Worm (Caenorhabditis elegans) whole organism, L4 larva: Measurements from ENCODE around the gene ugt-2.

Experiments used
- F10B5.3 ChIP-seq: sonication (generic microtip); optimal IDR thresholded peaks from 2 replicates; lab custom pipeline; 2016; ENCODE audit warnings: mild to moderate bottlenecking, missing genetic modification characterization, missing compliant biosample characterization
- F44E2.7 ChIP-seq: fragments of 200-800 bp; sonication (Bioruptor generic); IDR thresholded peaks from 2 replicates; pipeline ENCODE4 v2.1.2; 2022; ENCODE audit warnings: missing genetic modification characterization, missing compliant biosample characterization
- F49E8.2 ChIP-seq: sonication (generic microtip); optimal IDR thresholded peaks from 2 replicates; lab custom pipeline; 2016; ENCODE audit warnings: missing compliant biosample characterization, mild to moderate bottlenecking, missing genetic modification characterization, borderline replicate concordance
- R02D3.7 ChIP-seq: fragments of 150-350 bp; sonication (generic microtip); optimal IDR thresholded peaks from 3 replicates; lab custom pipeline; 2014; ENCODE audit warnings: missing biosample characterization, missing genetic modification characterization
- T26A8.4 ChIP-seq: fragments of 200-800 bp; sonication (Bioruptor generic); IDR thresholded peaks from 2 replicates; pipeline ENCODE4 v1.3.6; 2022; ENCODE audit warnings: missing genetic modification characterization, missing compliant biosample characterization
- Y75B8A.6 ChIP-seq: fragments of 200-800 bp; sonication (Bioruptor generic); IDR thresholded peaks from 2 replicates; pipeline ENCODE4 v1.3.6; 2022; ENCODE audit warnings: missing genetic modification reagents, missing genetic modification characterization, missing compliant biosample characterization
- ZK337.2 ChIP-seq: fragments of 200-800 bp; sonication (Bioruptor generic); IDR thresholded peaks from 2 replicates; pipeline ENCODE4 v1.3.6; 2022; ENCODE audit warnings: missing genetic modification reagents, missing genetic modification characterization, missing compliant biosample characterization
- ZK546.5 ChIP-seq, 2 experiments: sonication (generic microtip); optimal IDR thresholded peaks; 2 replicates each; lab custom pipeline; 2017; ENCODE audit warnings: missing biosample characterization in 2 of 2, missing genetic modification characterization in 2 of 2
- ama-1 ChIP-seq: fragments of 150-350 bp; optimal IDR thresholded peaks from 2 replicates; lab custom pipeline; 2014; ENCODE audit warnings: inconsistent platforms, mixed read lengths
- ceh-28 ChIP-seq: fragments of 150-350 bp; optimal IDR thresholded peaks from 2 replicates; lab custom pipeline; 2014; ENCODE audit warnings: missing biosample characterization, missing genetic modification reagents, missing genetic modification characterization
- ceh-32 ChIP-seq: sonication (generic microtip); optimal IDR thresholded peaks from 2 replicates; lab custom pipeline; 2016; ENCODE audit warnings: mild to moderate bottlenecking, missing genetic modification characterization, missing compliant biosample characterization; ENCODE audit not compliant: poor library complexity
- ceh-62 ChIP-seq: sonication (generic microtip); optimal IDR thresholded peaks from 2 replicates; lab custom pipeline; 2017; ENCODE audit warnings: missing biosample characterization, missing genetic modification characterization
- ces-1 ChIP-seq: fragments of 150-350 bp; sonication (generic microtip); optimal IDR thresholded peaks from 4 replicates; lab custom pipeline; 2014; ENCODE audit warnings: missing biosample characterization, missing genetic modification reagents, missing genetic modification characterization
- ctbp-1 ChIP-seq: fragments of 200-800 bp; sonication (Bioruptor generic); IDR thresholded peaks from 2 replicates; pipeline ENCODE4 v1.3.6; 2022; ENCODE audit warnings: missing genetic modification reagents, missing genetic modification characterization, missing compliant biosample characterization
- daf-12 ChIP-seq: fragments of 150-350 bp; optimal IDR thresholded peaks from 2 replicates; lab custom pipeline; 2014; ENCODE audit warnings: missing biosample characterization, missing genetic modification reagents, missing genetic modification characterization
- daf-16 ChIP-seq, 3 experiments: sonication (generic microtip); optimal IDR thresholded peaks; 2 replicates each; lab custom pipeline; 2016 to 2017; ENCODE audit warnings: missing genetic modification characterization in 3 of 3, missing genetic modification reagents in 3 of 3, mild to moderate bottlenecking in 2 of 3, missing compliant biosample characterization in 2 of 3, missing biosample characterization in 1 of 3, moderate library complexity in 1 of 3
- dpl-1 ChIP-seq: fragments of 150-350 bp; optimal IDR thresholded peaks from 2 replicates; lab custom pipeline; 2014; ENCODE audit warnings: missing biosample characterization, missing genetic modification reagents, missing genetic modification characterization
- duxl-1 ChIP-seq: sonication (generic microtip); optimal IDR thresholded peaks from 2 replicates; lab custom pipeline; 2016; ENCODE audit warnings: mild to moderate bottlenecking, missing genetic modification characterization, moderate library complexity, missing compliant biosample characterization; ENCODE audit not compliant: poor library complexity
- egl-27 ChIP-seq: sonication (generic microtip); optimal IDR thresholded peaks from 3 replicates; lab custom pipeline; 2017; ENCODE audit warnings: missing biosample characterization, missing genetic modification reagents, missing genetic modification characterization
- egl-43 ChIP-seq: fragments of 200-800 bp; sonication (Bioruptor generic); IDR thresholded peaks from 2 replicates; pipeline ENCODE4 v1.3.6; 2022; ENCODE audit warnings: missing genetic modification reagents, missing genetic modification characterization, missing compliant biosample characterization
- fkh-10 ChIP-seq: fragments of 150-350 bp; optimal IDR thresholded peaks from 2 replicates; lab custom pipeline; 2014; ENCODE audit warnings: missing biosample characterization, missing genetic modification reagents, missing genetic modification characterization
- gei-8 ChIP-seq: fragments of 200-800 bp; sonication (Bioruptor generic); optimal IDR thresholded peaks from 2 replicates; lab custom pipeline; 2018; ENCODE audit warnings: mild to moderate bottlenecking, missing genetic modification characterization, missing compliant biosample characterization
- hlh-30 ChIP-seq: sonication (generic microtip); optimal IDR thresholded peaks from 2 replicates; lab custom pipeline; 2017; ENCODE audit warnings: antibody characterized with exemption, mild to moderate bottlenecking, missing genetic modification characterization, missing compliant biosample characterization; ENCODE audit not compliant: insufficient read depth
- hmg-1.1 ChIP-seq: fragments of 200-800 bp; sonication (Bioruptor generic); IDR thresholded peaks from 2 replicates; pipeline ENCODE4 v1.3.6; 2022; ENCODE audit warnings: missing genetic modification reagents, missing genetic modification characterization, missing compliant biosample characterization
- jun-1 ChIP-seq: fragments of 150-350 bp; optimal IDR thresholded peaks from 2 replicates; lab custom pipeline; 2014; ENCODE audit warnings: missing biosample characterization, missing genetic modification reagents, missing genetic modification characterization
- lim-7 ChIP-seq: fragments of 200-800 bp; sonication (Bioruptor generic); IDR thresholded peaks from 2 replicates; pipeline ENCODE4 v1.3.6; 2022; ENCODE audit warnings: missing genetic modification characterization, missing compliant biosample characterization
- lin-13 ChIP-seq: fragments of 150-350 bp; optimal IDR thresholded peaks from 2 replicates; lab custom pipeline; 2014; ENCODE audit warnings: missing biosample characterization, missing genetic modification reagents, missing genetic modification characterization
- lin-38 ChIP-seq: fragments of 200-800 bp; sonication (Bioruptor generic); IDR thresholded peaks from 2 replicates; pipeline ENCODE4 v1.3.6; 2022; ENCODE audit warnings: missing genetic modification reagents, missing genetic modification characterization, missing compliant biosample characterization
- lir-3 ChIP-seq: sonication (generic microtip); optimal IDR thresholded peaks from 2 replicates; lab custom pipeline; 2016; ENCODE audit warnings: mild to moderate bottlenecking, missing genetic modification characterization, missing compliant biosample characterization
- mes-2 ChIP-seq: sonication (generic microtip); optimal IDR thresholded peaks from 2 replicates; lab custom pipeline; 2016; ENCODE audit warnings: missing genotype, mild to moderate bottlenecking, missing genetic modification characterization, missing compliant biosample characterization; ENCODE audit not compliant: poor library complexity, severe bottlenecking
- mxl-3 ChIP-seq: fragments of 200-800 bp; sonication (Bioruptor generic); optimal IDR thresholded peaks from 2 replicates; lab custom pipeline; 2018; ENCODE audit warnings: mild to moderate bottlenecking, missing genetic modification characterization, missing compliant biosample characterization
- nhr-10 ChIP-seq: fragments of 150-350 bp; optimal IDR thresholded peaks from 2 replicates; lab custom pipeline; 2014; ENCODE audit warnings: missing biosample characterization, missing genetic modification characterization
- nhr-25 ChIP-seq: sonication (generic microtip); optimal IDR thresholded peaks from 2 replicates; lab custom pipeline; 2017; ENCODE audit warnings: missing genetic modification characterization, mild to moderate bottlenecking, missing compliant biosample characterization, antibody characterized with exemption, moderate library complexity, borderline replicate concordance; ENCODE audit not compliant: insufficient read depth
- nhr-42 ChIP-seq: fragments of 200-800 bp; sonication (Bioruptor generic); IDR thresholded peaks from 2 replicates; pipeline ENCODE4 v1.3.6; 2022; ENCODE audit warnings: missing genetic modification characterization, missing compliant biosample characterization
- nhr-48 ChIP-seq: sonication (generic microtip); optimal IDR thresholded peaks from 2 replicates; lab custom pipeline; 2016; ENCODE audit warnings: mild to moderate bottlenecking, missing genetic modification characterization, missing compliant biosample characterization
- nhr-6 ChIP-seq: fragments of 150-350 bp; optimal IDR thresholded peaks from 2 replicates; lab custom pipeline; 2014; ENCODE audit warnings: missing biosample characterization, missing genetic modification characterization
- php-3 ChIP-seq: fragments of 200-800 bp; sonication (Bioruptor generic); IDR thresholded peaks from 2 replicates; pipeline ENCODE4 v1.3.6; 2022; ENCODE audit warnings: missing genetic modification reagents, missing genetic modification characterization, missing compliant biosample characterization
- pqm-1 ChIP-seq: sonication (generic microtip); optimal IDR thresholded peaks from 2 replicates; lab custom pipeline; 2017; ENCODE audit warnings: missing biosample characterization, missing genetic modification characterization
- rbr-2 ChIP-seq: sonication (generic microtip); optimal IDR thresholded peaks from 2 replicates; lab custom pipeline; 2016; ENCODE audit warnings: missing genotype, missing genetic modification characterization, missing compliant biosample characterization
- saeg-2 ChIP-seq: fragments of 200-800 bp; sonication (Bioruptor generic); IDR thresholded peaks from 2 replicates; pipeline ENCODE4 v1.3.6; 2022; ENCODE audit warnings: missing genetic modification reagents, missing genetic modification characterization, missing compliant biosample characterization
- set-16 ChIP-seq: fragments of 200-800 bp; sonication (Bioruptor generic); IDR thresholded peaks from 2 replicates; pipeline ENCODE4 v1.3.6; 2022; ENCODE audit warnings: missing genetic modification reagents, missing genetic modification characterization, missing compliant biosample characterization
- skn-1 ChIP-seq: fragments of 150-350 bp; optimal IDR thresholded peaks from 2 replicates; lab custom pipeline; 2014; ENCODE audit warnings: missing biosample characterization, missing genetic modification characterization
- snpc-1.2 ChIP-seq: fragments of 200-800 bp; sonication (Bioruptor generic); IDR thresholded peaks from 2 replicates; pipeline ENCODE4 v1.3.6; 2022; ENCODE audit warnings: missing genetic modification reagents, missing genetic modification characterization, missing compliant biosample characterization
- snpc-4 ChIP-seq: fragments of 150-350 bp; optimal IDR thresholded peaks from 2 replicates; lab custom pipeline; 2014; ENCODE audit warnings: missing biosample characterization, missing genetic modification characterization
- unc-130 ChIP-seq: sonication (generic microtip); optimal IDR thresholded peaks from 2 replicates; lab custom pipeline; 2016; ENCODE audit warnings: missing genetic modification reagents, missing genetic modification characterization, missing compliant biosample characterization
- unc-39 ChIP-seq: sonication (generic microtip); optimal IDR thresholded peaks from 2 replicates; lab custom pipeline; 2017; ENCODE audit warnings: missing biosample characterization, missing genetic modification characterization
- vab-7 ChIP-seq: fragments of 200-800 bp; sonication (Bioruptor generic); IDR thresholded peaks from 2 replicates; pipeline ENCODE4 v1.3.6; 2022; ENCODE audit warnings: missing genetic modification reagents, missing genetic modification characterization, missing compliant biosample characterization
- zfp-2 ChIP-seq: sonication (generic microtip); optimal IDR thresholded peaks from 2 replicates; lab custom pipeline; 2016; ENCODE audit warnings: mild to moderate bottlenecking, missing genetic modification characterization, missing compliant biosample characterization
- zfp-3 ChIP-seq: fragments of 200-800 bp; sonication (Bioruptor generic); conservative IDR thresholded peaks from 2 replicates; pipeline ENCODE4 v1.3.6; 2022; ENCODE audit warnings: missing genetic modification reagents, missing genetic modification characterization, missing compliant biosample characterization
- ztf-11 ChIP-seq: fragments of 150-350 bp; optimal IDR thresholded peaks from 2 replicates; lab custom pipeline; 2014; ENCODE audit warnings: missing biosample characterization, missing genetic modification characterization
- ztf-7 ChIP-seq: fragments of 150-350 bp; optimal IDR thresholded peaks from 2 replicates; lab custom pipeline; 2014; ENCODE audit warnings: missing biosample characterization, missing genetic modification characterization

Gene ugt-2

DNA sequence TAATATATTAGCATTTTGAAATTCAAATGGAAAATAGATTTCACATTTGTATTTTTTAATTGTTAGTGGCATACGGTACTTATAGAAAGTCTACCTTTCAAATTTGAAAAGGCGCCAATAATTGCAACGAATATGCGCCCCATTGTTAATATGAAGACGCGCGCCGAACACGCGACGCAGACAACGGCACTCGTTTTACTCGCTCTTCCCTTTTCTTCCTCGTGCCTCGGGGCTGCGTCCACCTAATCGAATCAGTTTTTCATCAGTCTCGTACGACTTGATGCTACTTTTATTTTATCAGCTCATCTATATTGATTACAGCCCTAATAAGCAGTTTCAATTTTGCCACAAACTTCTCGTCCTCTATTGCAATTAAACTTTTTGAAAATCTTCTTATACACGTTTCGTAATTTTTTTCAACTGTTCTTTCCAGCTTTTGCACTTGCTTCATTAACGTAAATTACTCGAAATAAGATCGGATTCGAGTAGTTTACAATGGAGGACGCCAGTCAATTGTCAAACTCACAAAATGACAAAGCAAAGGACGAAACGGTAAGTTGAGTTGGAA lies 36.7 kb upstream of the ugt-2 start, which contains the start of gene cash-1 (continued):
- TF ChIP-seq unc-39 (tag; lab: Kevin White, UChicago) (no peak), Y75B8A.6 (GFP tag; lab: Robert Waterston, UW) (no peak), lin-38 (peak; percentile 89), F10B5.3 (tag; lab: Kevin White, UChicago) (no peak), php-3 (GFP tag; lab: Robert Waterston, UW) (no peak), nhr-25 (tag; lab: Kevin White, UChicago) (peak; percentile 25), snpc-1.2 (GFP tag; lab: Robert Waterston, UW) (no peak), ceh-28 (no peak), lim-7 (GFP tag; lab: Robert Waterston, UW) (no peak), nhr-48 (tag; lab: Kevin White, UChicago) (no peak), fkh-10 (GFP tag; lab: Kevin White, UChicago) (peak; percentile 6), duxl-1 (tag; lab: Kevin White, UChicago) (no peak), dpl-1 (GFP tag; lab: Kevin White, UChicago) (peak; percentile 81), mxl-3 (GFP tag; lab: Kevin White, UChicago) (peak; percentile 83), F44E2.7 (GFP tag; lab: Robert Waterston, UW) (no peak), set-16 (GFP tag; lab: Robert Waterston, UW) (no peak), ceh-62 (tag; lab: Kevin White, UChicago) (no peak), ama-1 (lab: Kevin White, UChicago) (no peak), hlh-30 (tag; lab: Kevin White, UChicago) (peak; percentile 93), zfp-3 (GFP tag; lab: Robert Waterston, UW) (no peak), lin-13 (GFP tag; lab: Kevin White, UChicago) (peak; percentile 66), ztf-7 (tag; lab: Kevin White, UChicago) (peak; percentile 13), zfp-2 (no peak), rbr-2 (peak; percentile 46), ceh-32 (tag; lab: Kevin White, UChicago) (no peak), ctbp-1 (GFP tag; lab: Robert Waterston, UW) (no peak), mes-2 (tag; lab: Kevin White, UChicago) (peak; percentile 89), saeg-2 (GFP tag; lab: Robert Waterston, UW) (no peak), jun-1 (tag; lab: Kevin White, UChicago) (no peak), ZK337.2 (no peak), F49E8.2 (tag; lab: Kevin White, UChicago) (no peak), daf-16 (GFP tag; optimal IDR thresholded peaks at IDR 0.05; lab: Kevin White, UChicago) (no peak), daf-16 (tag; optimal IDR thresholded peaks at IDR 0.05; lab: Kevin White, UChicago) (peak; percentile 42), nhr-10 (tag; lab: Kevin White, UChicago) (no peak), skn-1 (tag; lab: Kevin White, UChicago) (no peak), snpc-4 (tag; lab: Kevin White, UChicago) (no peak), gei-8 (GFP tag; lab: Kevin White, UChicago) (no peak), T26A8.4 (GFP tag; lab: Robert Waterston, UW) (no peak), daf-12 (tag; lab: Kevin White, UChicago) (no peak), ZK546.5 (tag; optimal IDR thresholded peaks at IDR 0.05; lab: Kevin White, UChicago) (no peak), egl-27 (tag; lab: Kevin White, UChicago) (no peak), nhr-6 (peak; percentile 65), ztf-11 (tag; lab: Kevin White, UChicago) (no peak), egl-43 (GFP tag; lab: Robert Waterston, UW) (0 out of 2 replicates have a peak, but pooled peaks have one; percentile 21), lir-3 (tag; lab: Kevin White, UChicago) (no peak), unc-130 (GFP tag; lab: Kevin White, UChicago) (peak; percentile 20), ces-1 (GFP tag; lab: Kevin White, UChicago) (peak; percentile 65), hmg-1.1 (GFP tag; lab: Robert Waterston, UW) (peak; percentile 41; the same call in 1 of the 2 replicates), vab-7 (GFP tag; lab: Robert Waterston, UW) (no peak), pqm-1 (peak; percentile 45), nhr-42 (no peak), R02D3.7 (no peak)
